Fruit fly (Drosophila melanogaster) whole organism, prepupa: ENCODE measurements around the gene Or83a.

Experiments used
- Blimp-1 ChIP-seq: fragments of 200-800 bp; sonication (Bioruptor generic); optimal IDR thresholded peaks from 3 replicates; lab custom pipeline; 2017; ENCODE audit warnings: missing biosample characterization, missing genetic modification characterization, mild to moderate bottlenecking, moderate library complexity, missing genetic modification reagents
- CG6276 ChIP-seq: fragments of 200-800 bp; sonication (Bioruptor generic); optimal IDR thresholded peaks from 2 replicates; lab custom pipeline; 2017; ENCODE audit warnings: missing biosample characterization, mild to moderate bottlenecking, missing genetic modification characterization
- CG6808 ChIP-seq: fragments of 200-800 bp; sonication (Bioruptor generic); optimal IDR thresholded peaks from 3 replicates; lab custom pipeline; 2017; ENCODE audit warnings: missing biosample characterization, missing genetic modification characterization, mild to moderate bottlenecking, moderate library complexity, missing genetic modification reagents
- CG8319 ChIP-seq: fragments of 200-800 bp; sonication (Bioruptor generic); optimal IDR thresholded peaks from 3 replicates; lab custom pipeline; 2016; ENCODE audit warnings: missing biosample characterization, missing genetic modification characterization
- Sox102F ChIP-seq: fragments of 200-800 bp; sonication (Bioruptor generic); optimal IDR thresholded peaks from 2 replicates; lab custom pipeline; 2016; ENCODE audit warnings: missing biosample characterization, mild to moderate bottlenecking, missing genetic modification characterization
- Sox15 ChIP-seq: fragments of 200-800 bp; sonication (Bioruptor generic); optimal IDR thresholded peaks from 3 replicates; lab custom pipeline; 2016; ENCODE audit warnings: missing biosample characterization, missing genetic modification characterization
- acj6 ChIP-seq: fragments of 200-800 bp; sonication (Bioruptor generic); optimal IDR thresholded peaks from 3 replicates; lab custom pipeline; 2016; ENCODE audit warnings: missing biosample characterization, missing genetic modification characterization
- dac ChIP-seq: fragments of 200-800 bp; sonication (Bioruptor generic); optimal IDR thresholded peaks from 2 replicates; lab custom pipeline; 2017; ENCODE audit warnings: missing biosample characterization, mild to moderate bottlenecking, missing genetic modification characterization
- fd59A ChIP-seq: fragments of 200-800 bp; sonication (Bioruptor generic); optimal IDR thresholded peaks from 2 replicates; lab custom pipeline; 2017; ENCODE audit warnings: missing biosample characterization, mild to moderate bottlenecking, missing genetic modification characterization, missing genetic modification reagents
- topi ChIP-seq: fragments of 200-800 bp; sonication (Bioruptor generic); optimal IDR thresholded peaks from 3 replicates; lab custom pipeline; 2016; ENCODE audit warnings: missing biosample characterization, missing genetic modification characterization

DNA sequence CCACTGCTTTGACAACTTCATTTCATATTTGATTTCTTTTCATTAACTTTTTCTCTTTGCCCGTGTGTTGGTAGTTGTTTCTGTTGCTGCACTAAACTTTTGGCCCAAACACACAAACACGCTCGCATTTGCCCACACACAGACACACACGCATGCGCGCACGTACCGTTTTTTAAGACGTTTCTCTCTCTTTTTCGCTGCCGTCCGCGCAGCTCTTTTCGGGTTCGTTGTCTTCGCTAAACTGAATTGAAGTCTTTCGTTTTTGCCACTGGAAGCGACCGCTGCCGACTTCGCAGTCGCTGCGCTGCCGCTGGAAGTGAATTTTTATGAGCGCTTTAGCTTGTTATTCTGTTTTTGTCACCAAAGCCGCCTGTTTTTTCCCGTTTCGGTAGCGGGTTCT lies 6.4 kb downstream of the Or83a start, which contains the start of gene kkv:
- TF ChIP-seq Blimp-1 (GFP tag; lab: Kevin White, UChicago) = no peak
- TF ChIP-seq fd59A (GFP tag; lab: Kevin White, UChicago) = no peak
- TF ChIP-seq Sox102F (GFP tag; lab: Kevin White, UChicago) = no peak
- no peak for TF ChIP-seq CG8319 (GFP tag; lab: Kevin White, UChicago)
- TF ChIP-seq topi (GFP tag; lab: Kevin White, UChicago) = no peak
- TF ChIP-seq CG6276 = no peak
- no peak for TF ChIP-seq dac (GFP tag; lab: Kevin White, UChicago)
- no peak for TF ChIP-seq CG6808 (GFP tag; lab: Kevin White, UChicago)
- no peak for TF ChIP-seq acj6 (GFP tag; lab: Kevin White, UChicago)
- TF ChIP-seq Sox15 (GFP tag; lab: Kevin White, UChicago) = no peak
